Fruit fly (Drosophila melanogaster): ENCODE data around the gene Ref2.

Ref2 gene

dm6 chr2L:12611690-12612089, 34.5 kb downstream of the Ref2 start:
- no peak for TF ChIP-seq psq (optimal IDR thresholded peaks at IDR 0.05)

- TF ChIP-seq CG8478 (optimal IDR thresholded peaks at IDR 0.05) = no peak
Observed at dm6 chr2L:12609855-12610436, 36.2 kb downstream of the Ref2 start.

- TF ChIP-seq usp (GFP tag; optimal IDR thresholded peaks at IDR 0.05) = no peak
- no peak for TF ChIP-seq psq (optimal IDR thresholded peaks at IDR 0.05)
- no peak for TF ChIP-seq Dll (optimal IDR thresholded peaks at IDR 0.05)
- no peak for TF ChIP-seq EcR (GFP tag; optimal IDR thresholded peaks at IDR 0.05)
- no peak for TF ChIP-seq pan (optimal IDR thresholded peaks at IDR 0.05)
- TF ChIP-seq CG8478 (optimal IDR thresholded peaks at IDR 0.05) = no peak
Observed at dm6 chr2L:12608790-12609189, 37.4 kb downstream of the Ref2 start.

dm6 chr2L:12604733-12605132, 41.4 kb downstream of the Ref2 start:
- TF ChIP-seq psq (optimal IDR thresholded peaks at IDR 0.05) (no peak), CG8478 (optimal IDR thresholded peaks at IDR 0.05) (no peak), EcR (GFP tag; optimal IDR thresholded peaks at IDR 0.05) (no peak), pan (optimal IDR thresholded peaks at IDR 0.05) (no peak), Dll (optimal IDR thresholded peaks at IDR 0.05) (no peak), usp (GFP tag; optimal IDR thresholded peaks at IDR 0.05) (no peak)

dm6 chr2L:12603379-12603778, 42.8 kb downstream of the Ref2 start:
- TF ChIP-seq EcR (GFP tag; optimal IDR thresholded peaks at IDR 0.05) (no peak), pan (optimal IDR thresholded peaks at IDR 0.05) (no peak), CG8478 (optimal IDR thresholded peaks at IDR 0.05) (no peak), usp (GFP tag; optimal IDR thresholded peaks at IDR 0.05) (no peak), Dll (optimal IDR thresholded peaks at IDR 0.05) (no peak), psq (optimal IDR thresholded peaks at IDR 0.05) (no peak)

- TF ChIP-seq CG8478 (optimal IDR thresholded peaks at IDR 0.05) = no peak
- no peak for TF ChIP-seq psq (optimal IDR thresholded peaks at IDR 0.05)
- no peak for TF ChIP-seq EcR (GFP tag; optimal IDR thresholded peaks at IDR 0.05)
Observed at dm6 chr2L:12602808-12603207, 43.3 kb downstream of the Ref2 start.

- no peak for TF ChIP-seq pan (optimal IDR thresholded peaks at IDR 0.05)
- no peak for TF ChIP-seq usp (GFP tag; optimal IDR thresholded peaks at IDR 0.05)
- TF ChIP-seq psq (optimal IDR thresholded peaks at IDR 0.05) = no peak
- TF ChIP-seq Dll (optimal IDR thresholded peaks at IDR 0.05) = no peak
- no peak for TF ChIP-seq EcR (GFP tag; optimal IDR thresholded peaks at IDR 0.05)
- no peak for TF ChIP-seq CG8478 (optimal IDR thresholded peaks at IDR 0.05)
Observed at dm6 chr2L:12602200-12602628, 43.9 kb downstream of the Ref2 start.

- TF ChIP-seq pan (optimal IDR thresholded peaks at IDR 0.05) (no peak), CG8478 (optimal IDR thresholded peaks at IDR 0.05) (no peak), usp (GFP tag; optimal IDR thresholded peaks at IDR 0.05) (no peak), EcR (GFP tag; optimal IDR thresholded peaks at IDR 0.05) (no peak), Dll (optimal IDR thresholded peaks at IDR 0.05) (no peak), psq (optimal IDR thresholded peaks at IDR 0.05) (no peak)
Observed at dm6 chr2L:12598012-12598411, 48.1 kb downstream of the Ref2 start.

- TF ChIP-seq usp (GFP tag; optimal IDR thresholded peaks at IDR 0.05) = no peak
- no peak for TF ChIP-seq psq (optimal IDR thresholded peaks at IDR 0.05)
- TF ChIP-seq Dll (optimal IDR thresholded peaks at IDR 0.05) = no peak
- no peak for TF ChIP-seq pan (optimal IDR thresholded peaks at IDR 0.05)
- no peak for TF ChIP-seq EcR (GFP tag; optimal IDR thresholded peaks at IDR 0.05)
Observed at dm6 chr2L:12595774-12596173, 50.4 kb downstream of the Ref2 start.

dm6 chr2L:12593445-12594413, 52.4 kb downstream of the Ref2 start:
- TF ChIP-seq EcR (GFP tag; optimal IDR thresholded peaks at IDR 0.05) = no peak
- no peak for TF ChIP-seq usp (GFP tag; optimal IDR thresholded peaks at IDR 0.05)
- no peak for TF ChIP-seq pan (optimal IDR thresholded peaks at IDR 0.05)
- no peak for TF ChIP-seq psq (optimal IDR thresholded peaks at IDR 0.05)
- no peak for TF ChIP-seq Dll (optimal IDR thresholded peaks at IDR 0.05)
- TF ChIP-seq CG8478 (optimal IDR thresholded peaks at IDR 0.05) = no peak

- TF ChIP-seq pan (optimal IDR thresholded peaks at IDR 0.05) (no peak), usp (GFP tag; optimal IDR thresholded peaks at IDR 0.05) (no peak), psq (optimal IDR thresholded peaks at IDR 0.05) (no peak), Dll (optimal IDR thresholded peaks at IDR 0.05) (no peak), EcR (GFP tag; optimal IDR thresholded peaks at IDR 0.05) (no peak), CG8478 (optimal IDR thresholded peaks at IDR 0.05) (no peak)
Observed at dm6 chr2L:12589941-12590340, 56.2 kb downstream of the Ref2 start.

- TF ChIP-seq CG8478 (optimal IDR thresholded peaks at IDR 0.05) (no peak), Dll (optimal IDR thresholded peaks at IDR 0.05) (no peak)
Observed at dm6 chr2L:12588846-12589490, 57.2 kb downstream of the Ref2 start.

All from whole organism.